Worm (Caenorhabditis elegans): ENCODE data around the gene Y37E11B.1.
A peak's percentile ranks its signal among the peaks of the same experiment; 100 is the strongest.

Gene Y37E11B.1

DNA sequence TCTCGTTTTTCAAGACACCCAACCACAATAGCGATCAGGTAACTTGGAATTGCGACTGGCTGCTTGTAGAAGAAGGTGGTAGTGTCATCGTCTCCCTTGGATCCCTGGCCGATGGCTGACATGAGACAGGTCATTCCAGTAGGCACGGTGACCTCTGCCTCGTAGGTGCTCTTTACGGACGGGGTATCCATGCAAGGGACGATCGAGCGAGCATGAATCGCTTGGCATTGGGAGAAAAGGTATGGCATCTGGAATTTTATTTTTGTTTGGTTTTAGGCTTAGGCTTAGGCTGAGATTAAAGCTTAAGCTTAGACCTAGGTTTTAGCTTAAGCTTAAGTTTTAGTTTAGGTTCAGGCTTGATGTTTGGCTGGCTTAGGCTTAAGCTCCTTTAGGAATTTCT is 31.6 kb downstream of the Y37E11B.1 start:
- TF ChIP-seq ceh-22 (tag; optimal IDR thresholded peaks at IDR 0.05) (no peak), che-1 (tag; optimal IDR thresholded peaks at IDR 0.05) (no peak), nhr-11 (tag; optimal IDR thresholded peaks at IDR 0.05) (no peak), unc-86 (tag; optimal IDR thresholded peaks at IDR 0.05) (no peak), ama-1 (optimal IDR thresholded peaks at IDR 0.05) (no peak), dve-1 (tag; optimal IDR thresholded peaks at IDR 0.05) (no peak), hlh-30 (tag; optimal IDR thresholded peaks at IDR 0.05; ENCODE audit: insufficient read depth) (no peak), zip-5 (tag; optimal IDR thresholded peaks at IDR 0.05) (no peak), tbx-7 (tag; optimal IDR thresholded peaks at IDR 0.05) (no peak), fkh-6 (tag; optimal IDR thresholded peaks at IDR 0.05) (no peak)

DNA sequence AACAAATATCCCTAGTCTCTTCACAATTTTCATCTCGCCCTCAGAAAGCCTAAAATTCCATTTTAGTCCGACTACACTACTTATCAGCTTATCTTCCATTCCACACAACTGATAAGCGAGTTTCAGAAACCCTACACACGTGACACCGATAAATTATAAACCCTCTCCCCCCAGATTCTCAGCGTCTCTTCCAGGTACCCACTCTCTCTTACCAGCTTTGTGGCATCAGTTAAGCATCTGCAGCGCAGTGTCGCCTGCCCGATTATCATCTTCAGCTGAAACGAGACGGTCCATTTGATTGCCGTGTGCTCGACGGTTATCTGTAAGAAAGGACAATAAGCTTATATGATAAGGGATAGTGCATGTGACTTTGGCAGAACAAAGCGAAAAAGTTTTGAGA is 32.4 kb downstream of the Y37E11B.1 start:
- no peak for TF ChIP-seq hlh-13 (GFP tag; optimal IDR thresholded peaks at IDR 0.05)
- no peak for TF ChIP-seq lin-11 (tag; optimal IDR thresholded peaks at IDR 0.05)
- TF ChIP-seq pros-1 (tag; optimal IDR thresholded peaks at IDR 0.05): no peak
- TF ChIP-seq F13H6.1 (tag; optimal IDR thresholded peaks at IDR 0.05): no peak
- no peak for TF ChIP-seq ceh-22 (tag; optimal IDR thresholded peaks at IDR 0.05)
- TF ChIP-seq nhr-232 (tag; optimal IDR thresholded peaks at IDR 0.05): no peak
- TF ChIP-seq elt-2 (tag; optimal IDR thresholded peaks at IDR 0.05): peak; percentile 98
- peak; percentile 75 for TF ChIP-seq pqm-1 (tag; optimal IDR thresholded peaks at IDR 0.05)
- TF ChIP-seq hlh-30 (tag; optimal IDR thresholded peaks at IDR 0.05; ENCODE audit: insufficient read depth): peak; percentile 11

DNA sequence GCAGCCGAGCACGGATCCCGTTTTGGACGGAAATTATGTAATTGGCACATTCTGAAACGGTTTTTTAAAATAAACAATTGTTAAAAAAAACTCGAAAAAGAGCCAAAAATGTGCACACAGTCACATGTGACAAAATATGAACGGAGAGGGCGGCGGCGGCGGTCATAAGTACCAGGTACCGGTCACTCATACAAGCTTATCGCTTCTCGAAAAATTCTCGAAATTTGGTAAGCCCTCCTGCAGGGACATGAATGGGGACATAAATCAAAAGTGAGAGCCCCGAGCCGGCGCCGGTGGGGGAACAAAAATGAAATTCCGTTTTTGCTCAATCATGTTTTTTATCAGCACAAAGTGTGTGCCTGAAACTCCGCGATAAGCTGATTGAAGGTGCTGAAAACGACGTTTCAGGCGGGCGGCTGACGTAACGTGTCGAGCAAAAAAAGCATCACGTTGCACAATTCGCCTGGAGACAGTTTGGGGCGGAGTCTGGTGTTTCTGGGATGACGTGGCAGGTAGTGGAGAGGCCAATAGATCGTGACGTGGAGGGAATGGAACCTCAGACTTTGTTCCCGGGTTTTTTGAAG is 33.7 kb downstream of the Y37E11B.1 start, which contains the start of gene ltah-1.2:
Gene ltah-1.2, minus strand, starts transcription at position 51 of the 584 bp plus-strand sequence.
- TF ChIP-seq ceh-30 (tag; optimal IDR thresholded peaks at IDR 0.05) (no peak), gmeb-2 (tag; optimal IDR thresholded peaks at IDR 0.05) (no peak), syd-9 (tag; optimal IDR thresholded peaks at IDR 0.05) (no peak), sdc-2 (tag; optimal IDR thresholded peaks at IDR 0.05) (no peak), pax-1 (tag; optimal IDR thresholded peaks at IDR 0.05) (no peak)

DNA sequence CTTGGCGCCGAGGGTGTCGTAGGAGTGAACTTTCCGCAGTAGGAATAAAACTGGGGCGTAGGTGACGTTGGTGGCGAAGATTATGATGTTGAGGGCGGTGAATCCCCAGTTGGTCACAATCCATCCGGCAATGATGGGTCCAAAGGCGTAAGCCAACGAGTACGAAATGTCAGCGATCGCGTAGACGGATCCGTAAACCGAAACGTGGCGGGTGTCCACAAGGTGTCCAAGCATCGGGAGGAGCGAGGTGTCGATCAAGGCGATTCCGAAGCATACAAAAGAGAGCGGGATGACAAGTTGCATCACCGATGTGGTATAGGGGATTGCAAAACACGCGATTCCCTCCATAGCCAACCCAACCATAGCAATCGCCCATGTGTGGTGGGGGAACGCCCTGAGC is 39.3 kb downstream of the Y37E11B.1 start:
- TF ChIP-seq pha-2 (tag; optimal IDR thresholded peaks at IDR 0.05) (no peak), ama-1 (optimal IDR thresholded peaks at IDR 0.05) (no peak), elt-4 (tag; optimal IDR thresholded peaks at IDR 0.05) (peak; percentile 81), gmeb-2 (tag; optimal IDR thresholded peaks at IDR 0.05) (no peak), ets-4 (tag; optimal IDR thresholded peaks at IDR 0.05) (no peak)

DNA sequence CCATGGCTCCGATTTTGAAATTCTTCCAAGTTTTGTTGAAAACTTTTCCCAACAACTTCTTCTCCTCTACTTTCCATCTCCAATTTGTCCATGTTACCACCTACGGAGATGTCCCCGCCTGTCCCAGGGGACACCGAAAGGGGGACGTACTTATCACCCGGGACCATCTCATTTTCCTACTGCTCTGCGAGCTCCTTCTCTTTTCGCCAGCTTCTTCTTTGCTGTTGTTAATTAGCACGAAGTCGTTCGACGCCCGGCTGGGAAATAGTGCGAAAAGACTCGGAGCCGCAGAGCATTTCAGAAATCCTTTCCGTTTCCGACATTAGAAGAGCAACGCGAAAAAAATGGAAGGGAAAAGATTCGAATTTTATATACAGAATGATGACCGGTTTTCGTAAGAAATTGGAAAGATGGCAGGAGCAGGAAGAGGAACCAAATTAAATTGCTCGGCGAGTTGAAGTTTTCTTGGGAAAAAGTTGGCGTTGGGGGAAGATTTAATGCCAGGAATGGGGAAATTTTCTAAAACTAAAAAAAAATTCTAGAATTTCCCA is 42.5 kb downstream of the Y37E11B.1 start:
- TF ChIP-seq unc-3 (GFP tag; conservative IDR thresholded peaks at IDR 0.05) (peak; percentile 59; the same call in 1 of the 2 replicates), unc-3 (tag; optimal IDR thresholded peaks at IDR 0.05) (peak; percentile 39), sox-2 (GFP tag; IDR thresholded peaks at IDR 0.05) (no peak), madf-2 (tag; optimal IDR thresholded peaks at IDR 0.05) (no peak), unc-42 (tag; optimal IDR thresholded peaks at IDR 0.05) (peak; percentile 51), ceh-34 (tag; optimal IDR thresholded peaks at IDR 0.05) (no peak)

DNA sequence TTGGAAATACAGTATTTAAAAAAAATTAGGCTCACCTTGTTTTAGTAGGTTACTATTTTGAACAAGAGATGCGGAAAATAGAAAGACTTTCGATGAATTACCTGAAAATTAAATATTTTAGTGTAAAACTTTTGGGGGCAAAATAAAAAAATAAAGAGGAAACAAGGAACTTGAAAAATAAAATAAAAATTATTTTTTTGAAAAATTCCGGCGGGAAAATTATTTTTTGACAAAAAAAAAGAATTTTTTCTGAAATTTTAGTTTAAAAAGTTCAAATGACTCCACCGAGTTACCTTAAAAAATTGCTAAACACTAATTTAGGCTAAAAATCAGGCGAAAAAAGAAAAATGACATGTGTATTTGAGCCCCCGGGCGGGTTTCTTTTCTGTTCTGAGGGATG is 45.2 kb downstream of the Y37E11B.1 start, which contains the start of the genes cha-1 and unc-17:
Gene cha-1, minus strand, starts transcription at position 101 of the 400 bp plus-strand sequence.
Gene unc-17, minus strand, starts transcription at position 103 of the 400 bp plus-strand sequence.
- TF ChIP-seq pros-1 (tag; optimal IDR thresholded peaks at IDR 0.05): no peak
- TF ChIP-seq ceh-9 (tag; optimal IDR thresholded peaks at IDR 0.05): no peak
- TF ChIP-seq ceh-14 (tag; optimal IDR thresholded peaks at IDR 0.05): no peak
- no peak for TF ChIP-seq ceh-18 (tag; optimal IDR thresholded peaks at IDR 0.05)
- TF ChIP-seq pqm-1 (tag; optimal IDR thresholded peaks at IDR 0.05): no peak
- TF ChIP-seq ets-4 (tag; optimal IDR thresholded peaks at IDR 0.05): no peak
- no peak for TF ChIP-seq unc-55 (GFP tag; optimal IDR thresholded peaks at IDR 0.05)
- TF ChIP-seq zip-5 (tag; optimal IDR thresholded peaks at IDR 0.05): no peak
- no peak for TF ChIP-seq pat-9 (tag; optimal IDR thresholded peaks at IDR 0.05)
- TF ChIP-seq ahr-1 (tag; optimal IDR thresholded peaks at IDR 0.05): no peak
- no peak for TF ChIP-seq Y22D7AL.16 (tag; optimal IDR thresholded peaks at IDR 0.05)
- TF ChIP-seq unc-3 (GFP tag; conservative IDR thresholded peaks at IDR 0.05): no peak
- no peak for TF ChIP-seq unc-3 (tag; optimal IDR thresholded peaks at IDR 0.05)
